Worm (Caenorhabditis elegans) whole organism, late embryonic: ENCODE data around the gene clec-150.

Experiments used
- ceh-6 ChIP-seq: fragments of 200-800 bp; sonication (Bioruptor generic); optimal IDR thresholded peaks from 2 replicates; lab custom pipeline; 2018; ENCODE audit warnings: mild to moderate bottlenecking, missing genetic modification characterization, missing compliant biosample characterization
- ceh-9 ChIP-seq: sonication (generic microtip); optimal IDR thresholded peaks from 2 replicates; lab custom pipeline; 2016; ENCODE audit warnings: mild to moderate bottlenecking, missing genetic modification characterization, inconsistent platforms, missing compliant biosample characterization
- dmd-4 ChIP-seq: sonication (generic microtip); optimal IDR thresholded peaks from 2 replicates; lab custom pipeline; 2016; ENCODE audit warnings: borderline replicate concordance, missing genetic modification characterization, missing compliant biosample characterization
- dve-1 ChIP-seq: sonication (generic microtip); optimal IDR thresholded peaks from 2 replicates; lab custom pipeline; 2017; ENCODE audit warnings: antibody characterized with exemption, mild to moderate bottlenecking, missing genetic modification characterization, missing compliant biosample characterization
- fkh-10 ChIP-seq: fragments of 150-350 bp; optimal IDR thresholded peaks from 2 replicates; lab custom pipeline; 2014; ENCODE audit warnings: missing biosample characterization, missing genetic modification reagents, missing genetic modification characterization
- pha-4 ChIP-seq: fragments of 150-350 bp; optimal IDR thresholded peaks from 2 replicates; lab custom pipeline; 2018; ENCODE audit warnings: missing biosample characterization, missing genetic modification reagents, missing genetic modification characterization
- sox-4 ChIP-seq: sonication (generic microtip); optimal IDR thresholded peaks from 2 replicates; lab custom pipeline; 2017; ENCODE audit warnings: mild to moderate bottlenecking, missing genetic modification characterization, inconsistent platforms, missing compliant biosample characterization
- unc-86 ChIP-seq: sonication (generic microtip); optimal IDR thresholded peaks from 2 replicates; lab custom pipeline; 2016; ENCODE audit warnings: missing genetic modification characterization, missing compliant biosample characterization

DNA sequence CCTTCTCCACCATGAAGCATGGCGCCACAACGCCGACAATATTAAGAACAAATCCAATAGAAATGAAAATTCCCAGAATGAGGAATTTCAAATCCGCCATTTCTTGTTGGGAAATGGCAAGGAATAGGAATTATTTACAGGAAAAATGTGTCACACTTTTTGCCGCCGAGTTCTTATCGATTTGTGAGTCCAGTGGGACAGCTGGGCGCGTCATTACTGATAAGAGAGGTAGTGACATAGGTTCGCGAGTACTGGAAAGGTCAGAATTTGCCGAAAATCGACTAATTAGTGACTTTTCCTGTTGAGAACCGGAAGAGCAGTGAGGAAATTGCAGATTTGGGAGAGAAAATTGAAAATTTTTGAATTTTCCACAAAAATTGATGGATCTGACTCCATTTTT lies 25.7 kb downstream of the clec-150 start:
- TF ChIP-seq dve-1 (tag; lab: Kevin White, UChicago) (no peak), ceh-9 (tag; lab: Kevin White, UChicago) (no peak), fkh-10 (GFP tag; lab: Kevin White, UChicago) (no peak), dmd-4 (tag; lab: Kevin White, UChicago) (no peak), unc-86 (tag; lab: Kevin White, UChicago) (no peak), ceh-6 (GFP tag; lab: Kevin White, UChicago) (no peak), sox-4 (tag; lab: Kevin White, UChicago) (no peak), pha-4 (no peak)
